Fruit fly (Drosophila melanogaster): ENCODE data around the gene Spn28F.
A peak's percentile ranks its signal among the peaks of the same experiment; 100 is the strongest.

Spn28F gene

DNA sequence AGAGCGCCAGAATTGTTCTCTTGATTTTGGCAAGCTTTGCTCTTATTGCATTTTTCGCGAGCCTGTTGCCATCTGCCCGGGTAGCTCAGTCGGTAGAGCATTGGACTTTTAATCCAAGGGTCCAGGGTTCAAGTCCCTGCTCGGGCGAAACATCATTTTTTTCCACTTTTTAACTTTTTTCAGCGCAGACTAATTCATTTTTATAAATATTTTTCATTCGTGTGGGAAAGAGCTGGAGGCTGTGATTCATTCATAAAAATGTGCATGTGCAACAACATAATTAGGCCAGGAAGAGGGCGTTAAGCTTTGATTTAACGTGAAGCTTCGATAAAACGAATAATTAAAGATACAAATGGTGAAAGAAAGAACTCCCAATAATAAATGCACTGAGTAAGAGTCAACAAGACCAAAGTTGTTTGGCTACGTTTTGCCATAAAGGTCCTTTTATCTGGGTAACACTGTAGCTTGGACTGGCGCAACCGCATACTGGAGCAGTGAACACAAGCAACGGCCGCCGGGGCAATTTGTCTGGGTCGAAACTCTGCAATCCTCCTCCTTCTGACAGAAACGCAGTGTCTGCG is 49.1 kb upstream of the Spn28F start (continued):
- no peak for TF ChIP-seq Ssrp (tag; optimal IDR thresholded peaks at IDR 0.05)
- TF ChIP-seq vfl (GFP tag; optimal IDR thresholded peaks at IDR 0.05): no peak
- no peak for TF ChIP-seq gro (GFP tag; optimal IDR thresholded peaks at IDR 0.05)
- no peak for TF ChIP-seq Spps (tag; optimal IDR thresholded peaks at IDR 0.05)
- no peak for TF ChIP-seq trh (GFP tag; optimal IDR thresholded peaks at IDR 0.05)
- no peak for TF ChIP-seq NC2β (GFP tag; optimal IDR thresholded peaks at IDR 0.05)
- TF ChIP-seq CG15011 (GFP tag; optimal IDR thresholded peaks at IDR 0.05): no peak
- no peak for TF ChIP-seq oc (tag; optimal IDR thresholded peaks at IDR 0.05)
- no peak for TF ChIP-seq ems (GFP tag; optimal IDR thresholded peaks at IDR 0.05)
- no peak for TF ChIP-seq CG31224 (GFP tag; IDR thresholded peaks at IDR 0.05)
- TF ChIP-seq Gsc (GFP tag; IDR thresholded peaks at IDR 0.05): no peak
- peak; percentile 9 for TF ChIP-seq fd96Cb (tag; optimal IDR thresholded peaks at IDR 0.05)
- no peak for TF ChIP-seq NK7.1 (GFP tag; optimal IDR thresholded peaks at IDR 0.05)
- TF ChIP-seq Optix (GFP tag; IDR thresholded peaks at IDR 0.05): peak; percentile 26; the same call in 1 of the 3 replicates
- TF ChIP-seq CG10959 (GFP tag; IDR thresholded peaks at IDR 0.05): no peak; the same call in 1 of the 2 replicates
- no peak for TF ChIP-seq Abd-B (GFP tag; optimal IDR thresholded peaks at IDR 0.05)
- TF ChIP-seq CoRest (tag; optimal IDR thresholded peaks at IDR 0.05): no peak
- TF ChIP-seq Atf6 (GFP tag; IDR thresholded peaks at IDR 0.05): no peak
- TF ChIP-seq CG18011 (GFP tag; optimal IDR thresholded peaks at IDR 0.05): no peak
- TF ChIP-seq Elba2 (GFP tag; optimal IDR thresholded peaks at IDR 0.05): no peak
- no peak for TF ChIP-seq Sin3A (optimal IDR thresholded peaks at IDR 0.05)
- no peak for TF ChIP-seq CG14965 (GFP tag; optimal IDR thresholded peaks at IDR 0.05; ENCODE audit: borderline replicate concordance)
- no peak for TF ChIP-seq insv (GFP tag; optimal IDR thresholded peaks at IDR 0.05)
- peak; percentile 1 for TF ChIP-seq az2 (GFP tag; optimal IDR thresholded peaks at IDR 0.05)
- TF ChIP-seq CG1602 (GFP tag; optimal IDR thresholded peaks at IDR 0.05): no peak
- no peak for TF ChIP-seq CG12219 (GFP tag; optimal IDR thresholded peaks at IDR 0.05)
- 0 out of 2 replicates have a peak, but pooled peaks have one; percentile 28 for TF ChIP-seq ranshi (GFP tag; IDR thresholded peaks at IDR 0.05)
- no peak for TF ChIP-seq slp2 (GFP tag; optimal IDR thresholded peaks at IDR 0.05)
- TF ChIP-seq tio (GFP tag; optimal IDR thresholded peaks at IDR 0.05): no peak
- TF ChIP-seq CG18262 (tag; optimal IDR thresholded peaks at IDR 0.05): peak; percentile 26
- TF ChIP-seq CG12769 (tag; optimal IDR thresholded peaks at IDR 0.05): no peak
- no peak for TF ChIP-seq CG7556 (GFP tag; optimal IDR thresholded peaks at IDR 0.05)
- peak; percentile 15 for TF ChIP-seq Xbp1 (GFP tag; optimal IDR thresholded peaks at IDR 0.05)
- TF ChIP-seq dmrt11E (tag; optimal IDR thresholded peaks at IDR 0.05): peak; percentile 39
- TF ChIP-seq CG9215 (GFP tag; IDR thresholded peaks at IDR 0.05): no peak
- peak in 1 of 2 experiments; percentile 23 for TF ChIP-seq Pdp1 (GFP tag; optimal IDR thresholded peaks at IDR 0.05)
- no peak for TF ChIP-seq CG12659 (GFP tag; optimal IDR thresholded peaks at IDR 0.05)
- peak; percentile 41; the same call in 1 of the 2 replicates for TF ChIP-seq CG6689 (GFP tag; IDR thresholded peaks at IDR 0.05)
- no peak for TF ChIP-seq CG4820 (GFP tag; optimal IDR thresholded peaks at IDR 0.05)
- no peak for TF ChIP-seq Antp (GFP tag; optimal IDR thresholded peaks at IDR 0.05)
- no peak for TF ChIP-seq CG15514 (GFP tag; optimal IDR thresholded peaks at IDR 0.05)
- TF ChIP-seq CG9797 (GFP tag; optimal IDR thresholded peaks at IDR 0.05): no peak
- TF ChIP-seq zf30C (GFP tag; optimal IDR thresholded peaks at IDR 0.05): no peak
- no peak for TF ChIP-seq CG5180 (GFP tag; optimal IDR thresholded peaks at IDR 0.05)
- no peak for TF ChIP-seq CG43689 (GFP tag; IDR thresholded peaks at IDR 0.05)
- TF ChIP-seq HmgD (GFP tag; optimal IDR thresholded peaks at IDR 0.05): no peak
- TF ChIP-seq CG12071 (GFP tag; optimal IDR thresholded peaks at IDR 0.05): no peak
- TF ChIP-seq lola (GFP tag; optimal IDR thresholded peaks at IDR 0.05): peak in 1 of 3 experiments; percentile 12
- TF ChIP-seq Sry-β (GFP tag; optimal IDR thresholded peaks at IDR 0.05): no peak
- TF ChIP-seq hkb (optimal IDR thresholded peaks at IDR 0.05): no peak
- TF ChIP-seq hkb (GFP tag; IDR thresholded peaks at IDR 0.05): peak; percentile 23; the same call in 1 of the 2 replicates
